Fruit fly (Drosophila melanogaster) whole organism, embryonic: ENCODE measurements around the gene CG31793.

Source experiments
- Ada2b ChIP-seq: fragments of 200-800 bp; sonication (Bioruptor generic); IDR thresholded peaks from 2 replicates; pipeline ENCODE4 v1.3.6; 2022; ENCODE audit warnings: missing biosample characterization, missing genetic modification characterization
- Atf-2 ChIP-seq: fragments of 200-800 bp; sonication (Bioruptor generic); optimal IDR thresholded peaks from 2 replicates; lab custom pipeline; 2016; ENCODE audit warnings: missing biosample characterization, missing genetic modification characterization
- CG10274 ChIP-seq: fragments of 200-800 bp; sonication (Bioruptor generic); optimal IDR thresholded peaks from 3 replicates; lab custom pipeline; 2017; ENCODE audit warnings: missing biosample characterization, mild to moderate bottlenecking, missing genetic modification characterization
- CG12071 ChIP-seq: fragments of 200-800 bp; sonication (Bioruptor generic); optimal IDR thresholded peaks from 3 replicates; lab custom pipeline; 2018; ENCODE audit warnings: missing biosample characterization, mild to moderate bottlenecking, missing genetic modification characterization
- CG13424 ChIP-seq: fragments of 200-800 bp; sonication (Bioruptor generic); optimal IDR thresholded peaks from 2 replicates; lab custom pipeline; 2019; ENCODE audit warnings: missing biosample characterization, mild to moderate bottlenecking, missing genetic modification characterization, moderate library complexity
- CG14014 ChIP-seq: fragments of 200-800 bp; sonication (Bioruptor generic); IDR thresholded peaks from 2 replicates; pipeline ENCODE4 v1.3.6; 2022; ENCODE audit warnings: missing biosample characterization, missing genetic modification characterization
- CG15073 ChIP-seq: fragments of 200-800 bp; sonication (Bioruptor generic); optimal IDR thresholded peaks from 2 replicates; lab custom pipeline; 2016; ENCODE audit warnings: missing biosample characterization, missing genetic modification characterization
- CG16813 ChIP-seq: fragments of 200-800 bp; sonication (Bioruptor generic); IDR thresholded peaks from 3 replicates; pipeline ENCODE4 v1.3.6; 2022; ENCODE audit warnings: missing biosample characterization, missing genetic modification characterization; ENCODE audit not compliant: partially characterized antibody
- CG17361 ChIP-seq: fragments of 200-800 bp; sonication (Bioruptor generic); IDR thresholded peaks from 3 replicates; pipeline ENCODE4 v1.3.6; 2022; ENCODE audit warnings: missing biosample characterization, missing genetic modification characterization
- CG17912 ChIP-seq: fragments of 200-800 bp; sonication (Bioruptor generic); optimal IDR thresholded peaks from 2 replicates; lab custom pipeline; 2018; ENCODE audit warnings: missing biosample characterization, mild to moderate bottlenecking, missing genetic modification characterization
- CG18262 ChIP-seq: fragments of 200-800 bp; optimal IDR thresholded peaks from 3 replicates; lab custom pipeline; 2019; ENCODE audit warnings: missing biosample characterization, mild to moderate bottlenecking, missing genetic modification characterization, moderate library complexity
- CG2120 ChIP-seq: fragments of 200-800 bp; sonication (Bioruptor generic); optimal IDR thresholded peaks from 3 replicates; lab custom pipeline; 2016; ENCODE audit warnings: missing biosample characterization, missing genetic modification characterization
- CG2678 ChIP-seq: fragments of 200-800 bp; sonication (Bioruptor generic); optimal IDR thresholded peaks from 3 replicates; lab custom pipeline; 2019; ENCODE audit warnings: missing biosample characterization, mild to moderate bottlenecking, missing genetic modification characterization, moderate library complexity
- CG2875 ChIP-seq: fragments of 200-800 bp; sonication (Bioruptor generic); optimal IDR thresholded peaks from 2 replicates; lab custom pipeline; 2017; ENCODE audit warnings: missing biosample characterization, mild to moderate bottlenecking, missing genetic modification characterization, missing genetic modification reagents
- CG2889 ChIP-seq: fragments of 200-800 bp; sonication (Bioruptor generic); IDR thresholded peaks from 3 replicates; pipeline ENCODE4 v1.3.6; 2022; ENCODE audit warnings: missing biosample characterization, missing genetic modification characterization
- CG7372 ChIP-seq: fragments of 200-800 bp; sonication (Bioruptor generic); IDR thresholded peaks from 2 replicates; pipeline ENCODE4 v1.3.6; 2022; ENCODE audit warnings: missing biosample characterization, missing genetic modification characterization
- CG8924 ChIP-seq: fragments of 200-800 bp; optimal IDR thresholded peaks from 3 replicates; lab custom pipeline; 2019; ENCODE audit warnings: missing biosample characterization, mild to moderate bottlenecking, missing genetic modification characterization, moderate library complexity
- CG9727 ChIP-seq: fragments of 200-800 bp; sonication (Bioruptor generic); optimal IDR thresholded peaks from 3 replicates; lab custom pipeline; 2017; ENCODE audit warnings: missing biosample characterization, mild to moderate bottlenecking, missing genetic modification characterization
- CTCF ChIP-seq: fragments of 200-800 bp; sonication (Bioruptor generic); optimal IDR thresholded peaks from 2 replicates; lab custom pipeline; 2017; ENCODE audit warnings: missing biosample characterization, mild to moderate bottlenecking, missing genetic modification characterization, moderate library complexity
- D ChIP-seq, 2 experiments: fragments of 200-800 bp in 1 of 2; fragments of >200 bp in 1 of 2; sonication (Bioruptor generic) in 1 of 2; optimal IDR thresholded peaks; 2 replicates in 1 of 2; 3 replicates in 1 of 2; lab custom pipeline; 2017; ENCODE audit warnings: mild to moderate bottlenecking in 1 of 2, missing biosample characterization in 1 of 2, missing genetic modification characterization in 1 of 2, missing genetic modification reagents in 1 of 2
- D19A ChIP-seq: fragments of 200-800 bp; optimal IDR thresholded peaks from 3 replicates; lab custom pipeline; 2019; ENCODE audit warnings: missing biosample characterization, mild to moderate bottlenecking, missing genetic modification characterization, moderate library complexity
- Doc3 ChIP-seq: fragments of 200-800 bp; sonication (Bioruptor generic); IDR thresholded peaks from 3 replicates; pipeline ENCODE4 v1.3.6; 2022; ENCODE audit warnings: missing biosample characterization, missing genetic modification characterization; ENCODE audit not compliant: partially characterized antibody
- Ets65A ChIP-seq: fragments of 200-800 bp; sonication (Bioruptor generic); peaks from one replicate; lab custom pipeline; 2016; ENCODE audit warnings: missing biosample characterization, missing genetic modification characterization
- Meics ChIP-seq: fragments of 200-800 bp; sonication (Bioruptor generic); optimal IDR thresholded peaks from 2 replicates; lab custom pipeline; 2017; ENCODE audit warnings: missing biosample characterization, mild to moderate bottlenecking, missing genetic modification characterization
- NC2β ChIP-seq: fragments of 200-800 bp; sonication (Bioruptor generic); optimal IDR thresholded peaks from 2 replicates; lab custom pipeline; 2016; ENCODE audit warnings: missing biosample characterization, missing genetic modification characterization
- Optix ChIP-seq: fragments of 200-800 bp; sonication (Bioruptor generic); IDR thresholded peaks from 3 replicates; pipeline ENCODE4 v1.3.6; 2022; ENCODE audit warnings: missing biosample characterization, missing genetic modification characterization
- Ravus ChIP-seq: fragments of 200-800 bp; sonication (Bioruptor generic); IDR thresholded peaks from 2 replicates; pipeline ENCODE4 v1.3.6; 2022; ENCODE audit warnings: missing biosample characterization, missing genetic modification characterization
- az2 ChIP-seq: fragments of 200-800 bp; sonication (Bioruptor generic); optimal IDR thresholded peaks from 3 replicates; lab custom pipeline; 2016; ENCODE audit warnings: missing biosample characterization, missing genetic modification characterization
- crol ChIP-seq: fragments of 200-800 bp; sonication (Bioruptor generic); IDR thresholded peaks from 2 replicates; pipeline ENCODE4 v1.3.6; 2022; ENCODE audit warnings: missing biosample characterization, missing genetic modification characterization
- dmrt99B ChIP-seq: fragments of 200-800 bp; sonication (Bioruptor generic); optimal IDR thresholded peaks from 2 replicates; lab custom pipeline; 2018; ENCODE audit warnings: missing biosample characterization, mild to moderate bottlenecking, missing genetic modification characterization, moderate library complexity
- emc ChIP-seq: fragments of 200-800 bp; sonication (Bioruptor generic); optimal IDR thresholded peaks from 2 replicates; lab custom pipeline; 2016; ENCODE audit warnings: missing biosample characterization, missing genetic modification characterization
- en ChIP-seq: fragments of 200-800 bp; sonication (Bioruptor generic); optimal IDR thresholded peaks from 2 replicates; lab custom pipeline; 2016; ENCODE audit warnings: missing biosample characterization, missing genetic modification characterization
- gfzf ChIP-seq: fragments of 200-800 bp; sonication (Bioruptor generic); optimal IDR thresholded peaks from 2 replicates; lab custom pipeline; 2016; ENCODE audit warnings: missing biosample characterization, mild to moderate bottlenecking, missing genetic modification characterization, moderate library complexity
- grau ChIP-seq: fragments of 200-800 bp; optimal IDR thresholded peaks from 3 replicates; lab custom pipeline; 2019; ENCODE audit warnings: missing biosample characterization, mild to moderate bottlenecking, missing genetic modification characterization, moderate library complexity
- lmd ChIP-seq: fragments of 200-800 bp; sonication (Bioruptor generic); IDR thresholded peaks from 2 replicates; pipeline ENCODE4 v1.3.6; 2022; ENCODE audit warnings: missing biosample characterization, missing genetic modification characterization
- nom ChIP-seq: fragments of 200-800 bp; sonication (Bioruptor generic); optimal IDR thresholded peaks from 2 replicates; lab custom pipeline; 2017; ENCODE audit warnings: missing biosample characterization, missing genetic modification characterization, mild to moderate bottlenecking, moderate library complexity, missing genetic modification reagents
- p53 ChIP-seq: fragments of 200-800 bp; sonication (Bioruptor generic); optimal IDR thresholded peaks from 2 replicates; lab custom pipeline; 2016; ENCODE audit warnings: missing biosample characterization, missing genetic modification characterization
- pb ChIP-seq: fragments of 200-800 bp; sonication (Bioruptor generic); optimal IDR thresholded peaks from 3 replicates; lab custom pipeline; 2016; ENCODE audit warnings: missing biosample characterization, missing genetic modification characterization
- peb ChIP-seq: fragments of 200-800 bp; sonication (Bioruptor generic); IDR thresholded peaks from 2 replicates; pipeline ENCODE4 v1.3.6; 2022; ENCODE audit warnings: missing biosample characterization, missing genetic modification characterization
- prd ChIP-seq, 3 experiments: fragments of >200 bp in 2 of 3; fragments of 200-800 bp in 1 of 3; sonication (Bioruptor generic) in 1 of 3; optimal IDR thresholded peaks in 2 of 3; IDR thresholded peaks in 1 of 3; 2 replicates in 2 of 3; 3 replicates in 1 of 3; pipeline versions ENCODE4 v1.3.6 to Lab custom; 2017 to 2022; ENCODE audit warnings: missing biosample characterization in 1 of 3, missing genetic modification characterization in 1 of 3
- row ChIP-seq: fragments of 200-800 bp; sonication (Bioruptor generic); IDR thresholded peaks from 3 replicates; pipeline ENCODE4 v1.3.6; 2022; ENCODE audit warnings: missing biosample characterization, missing genetic modification characterization
- salm ChIP-seq: fragments of 200-800 bp; sonication (Bioruptor generic); optimal IDR thresholded peaks from 2 replicates; lab custom pipeline; 2018; ENCODE audit warnings: missing biosample characterization, mild to moderate bottlenecking, missing genetic modification characterization
- sens ChIP-seq: fragments of 200-800 bp; sonication (Bioruptor generic); peaks from one replicate; lab custom pipeline; 2016; ENCODE audit warnings: missing biosample characterization, missing genetic modification characterization
- sima ChIP-seq: fragments of 200-800 bp; sonication (Bioruptor generic); optimal IDR thresholded peaks from 2 replicates; lab custom pipeline; 2016; ENCODE audit warnings: missing biosample characterization, missing genetic modification characterization
- slbo ChIP-seq: fragments of 200-800 bp; sonication (Bioruptor generic); IDR thresholded peaks from 2 replicates; pipeline ENCODE4 v1.3.6; 2022; ENCODE audit warnings: missing biosample characterization, missing genetic modification characterization

CG31793 gene

dm6 chr2L:18982826-18983758, 20.1 kb upstream of the CG31793 start (continued):
- no peak for TF ChIP-seq NC2β (GFP tag; lab: Kevin White, UChicago)
- peak; percentile 42; the same call in 1 of the 3 replicates for TF ChIP-seq CG17361
- peak; percentile 84 for TF ChIP-seq grau (tag; lab: Kevin White, UChicago)
- TF ChIP-seq CG16813 (GFP tag; lab: Robert Waterston, UW), result no peak
- no peak for TF ChIP-seq CG15073 (GFP tag; lab: Kevin White, UChicago)
- TF ChIP-seq dmrt99B, result peak; percentile 46
- TF ChIP-seq gfzf (GFP tag; lab: Kevin White, UChicago), result no peak
- TF ChIP-seq CG13424 (tag; lab: Kevin White, UChicago), result peak; percentile 17
- peak; percentile 1 for TF ChIP-seq CG8924 (tag; lab: Kevin White, UChicago)
- no peak for TF ChIP-seq Atf-2 (GFP tag; lab: Kevin White, UChicago)
- no peak for TF ChIP-seq Ravus (GFP tag; lab: Robert Waterston, UW)
- no peak for TF ChIP-seq D (optimal IDR thresholded peaks at IDR 0.05; lab: Kevin White, UChicago)
- no peak for TF ChIP-seq D (GFP tag; optimal IDR thresholded peaks at IDR 0.05; lab: Kevin White, UChicago)
- no peak for TF ChIP-seq D19A (tag; lab: Kevin White, UChicago)
- TF ChIP-seq p53 (GFP tag; lab: Kevin White, UChicago), result no peak
- TF ChIP-seq CG2678, result peak; percentile 44
- TF ChIP-seq sima, result no peak
- no peak for TF ChIP-seq peb (GFP tag; lab: Robert Waterston, UW)
- peak; percentile 28 for TF ChIP-seq Meics (GFP tag; lab: Kevin White, UChicago)
- peak; percentile 34; the same call in 1 of the 2 replicates for TF ChIP-seq slbo
- TF ChIP-seq CTCF, result no peak
- peak; percentile 16 for TF ChIP-seq az2 (GFP tag; lab: Kevin White, UChicago)
- TF ChIP-seq Optix, result 0 out of 3 replicates have a peak, but pooled peaks have one; percentile 19
- TF ChIP-seq CG18262, result peak; percentile 25
- no peak for TF ChIP-seq CG2875 (GFP tag; lab: Kevin White, UChicago)
- TF ChIP-seq CG2120 (GFP tag; lab: Kevin White, UChicago), result peak; percentile 0
- TF ChIP-seq crol, result no peak
- no peak for TF ChIP-seq CG14014 (GFP tag; lab: Robert Waterston, UW)
- TF ChIP-seq lmd (GFP tag; lab: Robert Waterston, UW), result no peak
- TF ChIP-seq row (GFP tag; lab: Robert Waterston, UW), result peak; percentile 49
- TF ChIP-seq CG7372, result no peak
- TF ChIP-seq salm (tag; lab: Kevin White, UChicago), result no peak
- TF ChIP-seq sens (GFP tag; lab: Kevin White, UChicago), result peak; percentile 66

dm6 chr2L:18984158-18984557, 19.0 kb upstream of the CG31793 start:
- peak; percentile 65 for TF ChIP-seq sens (GFP tag; lab: Kevin White, UChicago)
- TF ChIP-seq CG17912 (GFP tag; lab: Kevin White, UChicago), result no peak
- no peak for TF ChIP-seq prd (optimal IDR thresholded peaks at IDR 0.05; lab: Kevin White, UChicago)
- TF ChIP-seq prd (GFP tag; IDR thresholded peaks at IDR 0.05; lab: Robert Waterston, UW), result no peak
- no peak for TF ChIP-seq CG2889 (GFP tag; lab: Robert Waterston, UW)
- TF ChIP-seq en (GFP tag; lab: Kevin White, UChicago), result no peak
- TF ChIP-seq emc (GFP tag; lab: Kevin White, UChicago), result no peak
- no peak for TF ChIP-seq pb (GFP tag; lab: Kevin White, UChicago)
- no peak for TF ChIP-seq CG9727 (GFP tag; lab: Kevin White, UChicago)
- peak; percentile 24 for TF ChIP-seq nom
- TF ChIP-seq Ets65A (GFP tag; lab: Kevin White, UChicago), result peak; percentile 20
- TF ChIP-seq CG10274 (GFP tag; lab: Kevin White, UChicago), result no peak
- no peak for TF ChIP-seq Doc3 (GFP tag; lab: Robert Waterston, UW)
- TF ChIP-seq Ada2b (GFP tag; lab: Robert Waterston, UW), result no peak
- TF ChIP-seq CG12071, result no peak
